Comparison of ENCODE assay signal across 7 worm cellular contexts in genomic region chrII:11713569-11713968, ce11.
TF ChIP-seq lines count a peak whose summit lies in the region.

Gene F13D12.10, plus strand, starts transcription at chrII:11713799.

TF ChIP-seq in whole organism, L1 larva, 84 proteins besides CTCF, POLR2A, EP300 and RAD21 (continues in another document):
- TF ChIP-seq egl-27 (tag; optimal IDR thresholded peaks at IDR 0.05; lab: Kevin White, UChicago) (no peak), snpc-4 (tag; optimal IDR thresholded peaks at IDR 0.05; lab: Kevin White, UChicago) (no peak), aha-1 (tag; optimal IDR thresholded peaks at IDR 0.05; lab: Kevin White, UChicago) (no peak), fkh-8 (tag; optimal IDR thresholded peaks at IDR 0.05; lab: Kevin White, UChicago) (peak; percentile 18), hpl-2 (GFP tag; optimal IDR thresholded peaks at IDR 0.05; lab: Kevin White, UChicago) (no peak), ceh-8 (GFP tag; optimal IDR thresholded peaks at IDR 0.05; lab: Kevin White, UChicago) (no peak), lsy-2 (tag; optimal IDR thresholded peaks at IDR 0.05; lab: Kevin White, UChicago) (peak; percentile 17 to 34), mdl-1 (tag; optimal IDR thresholded peaks at IDR 0.05; lab: Kevin White, UChicago) (peak in 1 of 2 experiments; percentile 45), ceh-82 (tag; optimal IDR thresholded peaks at IDR 0.05; lab: Kevin White, UChicago) (no peak), nhr-85 (tag; lab: Kevin White, UChicago) (no peak), isw-1 (GFP tag; IDR thresholded peaks at IDR 0.05; lab: Robert Waterston, UW) (no peak), ceh-88 (GFP tag; IDR thresholded peaks at IDR 0.05; lab: Robert Waterston, UW) (no peak), blmp-1 (tag; optimal IDR thresholded peaks at IDR 0.05; lab: Kevin White, UChicago) (no peak), unc-30 (tag; optimal IDR thresholded peaks at IDR 0.05; lab: Kevin White, UChicago) (no peak)

TF ChIP-seq in whole organism, L2 larva, 48 proteins besides CTCF, POLR2A, EP300 and RAD21 (continues in another document):
- no peak for TF ChIP-seq lin-11 (tag; optimal IDR thresholded peaks at IDR 0.05; lab: Kevin White, UChicago)
- no peak for TF ChIP-seq lin-39 (tag; optimal IDR thresholded peaks at IDR 0.05; lab: Kevin White, UChicago)
- TF ChIP-seq unc-62 (GFP tag; optimal IDR thresholded peaks at IDR 0.05; lab: Kevin White, UChicago) = no peak
- TF ChIP-seq blmp-1 (tag; optimal IDR thresholded peaks at IDR 0.05; lab: Kevin White, UChicago; ENCODE audit: insufficient read depth) = no peak
- TF ChIP-seq ceh-16 (tag; optimal IDR thresholded peaks at IDR 0.05; lab: Kevin White, UChicago) = no peak
- TF ChIP-seq sma-9 (GFP tag; optimal IDR thresholded peaks at IDR 0.05; lab: Kevin White, UChicago) = peak; percentile 45
- TF ChIP-seq sma-9 (tag; optimal IDR thresholded peaks at IDR 0.05; lab: Kevin White, UChicago) = no peak
- no peak for TF ChIP-seq R02D3.7 (tag; optimal IDR thresholded peaks at IDR 0.05; lab: Kevin White, UChicago)
- TF ChIP-seq crh-2 (tag; optimal IDR thresholded peaks at IDR 0.05; lab: Kevin White, UChicago) = no peak
- TF ChIP-seq Y55F3AM.14 (GFP tag; optimal IDR thresholded peaks at IDR 0.05; lab: Kevin White, UChicago) = no peak
- no peak for TF ChIP-seq dmd-4 (tag; optimal IDR thresholded peaks at IDR 0.05; lab: Kevin White, UChicago)
- TF ChIP-seq nhr-23 (tag; optimal IDR thresholded peaks at IDR 0.05; lab: Kevin White, UChicago) = no peak
- TF ChIP-seq F13H6.1 (tag; optimal IDR thresholded peaks at IDR 0.05; lab: Kevin White, UChicago) = peak; percentile 43
- TF ChIP-seq alr-1 (tag; optimal IDR thresholded peaks at IDR 0.05; lab: Kevin White, UChicago) = no peak

TF ChIP-seq in whole organism, L3 larva, 47 proteins besides CTCF, POLR2A, EP300 and RAD21:
- TF ChIP-seq jun-1 (tag; optimal IDR thresholded peaks at IDR 0.05; lab: Kevin White, UChicago) (no peak), nhr-237 (tag; optimal IDR thresholded peaks at IDR 0.05; lab: Kevin White, UChicago) (no peak), fkh-2 (tag; optimal IDR thresholded peaks at IDR 0.05; lab: Kevin White, UChicago) (no peak), ceh-9 (tag; optimal IDR thresholded peaks at IDR 0.05; lab: Kevin White, UChicago) (no peak), eor-1 (tag; optimal IDR thresholded peaks at IDR 0.05; lab: Kevin White, UChicago) (no peak), lin-39 (tag; optimal IDR thresholded peaks at IDR 0.05; lab: Kevin White, UChicago) (peak; percentile 55), elt-2 (tag; optimal IDR thresholded peaks at IDR 0.05; lab: Kevin White, UChicago) (no peak), ceh-28 (tag; optimal IDR thresholded peaks at IDR 0.05; lab: Kevin White, UChicago) (no peak), nhr-23 (tag; optimal IDR thresholded peaks at IDR 0.05; lab: Kevin White, UChicago) (no peak), nfya-1 (tag; optimal IDR thresholded peaks at IDR 0.05; lab: Kevin White, UChicago; ENCODE audit: insufficient read depth) (peak; percentile 14), ceh-16 (tag; optimal IDR thresholded peaks at IDR 0.05; lab: Kevin White, UChicago) (no peak)

TF ChIP-seq in whole organism, L4 larva, 104 proteins besides CTCF, POLR2A, EP300 and RAD21 (continues in another document):
- TF ChIP-seq lim-7 (GFP tag; IDR thresholded peaks at IDR 0.05; lab: Robert Waterston, UW) (no peak), nhr-102 (tag; optimal IDR thresholded peaks at IDR 0.05; lab: Kevin White, UChicago) (no peak), skn-1 (tag; optimal IDR thresholded peaks at IDR 0.05; lab: Kevin White, UChicago) (no peak), zfp-2 (tag; optimal IDR thresholded peaks at IDR 0.05; lab: Kevin White, UChicago) (no peak), R02D3.7 (tag; optimal IDR thresholded peaks at IDR 0.05; lab: Kevin White, UChicago) (no peak), F26F4.8 (GFP tag; conservative IDR thresholded peaks at IDR 0.05; lab: Robert Waterston, UW) (no peak), hmg-1.1 (GFP tag; IDR thresholded peaks at IDR 0.05; lab: Robert Waterston, UW) (peak; percentile 35; the same call in 1 of the 2 replicates), ceh-28 (tag; optimal IDR thresholded peaks at IDR 0.05; lab: Kevin White, UChicago) (no peak), lin-13 (GFP tag; optimal IDR thresholded peaks at IDR 0.05; lab: Kevin White, UChicago) (no peak), attf-4 (tag; optimal IDR thresholded peaks at IDR 0.05; lab: Kevin White, UChicago) (no peak), lin-38 (GFP tag; IDR thresholded peaks at IDR 0.05; lab: Robert Waterston, UW) (no peak), F44E2.7 (GFP tag; IDR thresholded peaks at IDR 0.05; lab: Robert Waterston, UW) (no peak), dve-1 (tag; optimal IDR thresholded peaks at IDR 0.05; lab: Kevin White, UChicago; ENCODE audit: insufficient read depth) (no peak), hlh-30 (tag; optimal IDR thresholded peaks at IDR 0.05; lab: Kevin White, UChicago; ENCODE audit: insufficient read depth) (peak; percentile 62), mdl-1 (tag; optimal IDR thresholded peaks at IDR 0.05; lab: Kevin White, UChicago) (peak in 1 of 2 experiments; percentile 27)

TF ChIP-seq in whole organism, late embryonic, 69 proteins besides CTCF, POLR2A, EP300 and RAD21:
- no peak for TF ChIP-seq mec-3 (tag; optimal IDR thresholded peaks at IDR 0.05; lab: Kevin White, UChicago; ENCODE audit: borderline replicate concordance)
- TF ChIP-seq ceh-14 (tag; optimal IDR thresholded peaks at IDR 0.05; lab: Kevin White, UChicago) = no peak
- TF ChIP-seq ama-1 (optimal IDR thresholded peaks at IDR 0.05; lab: Kevin White, UChicago) = no peak
- TF ChIP-seq unc-55 (GFP tag; optimal IDR thresholded peaks at IDR 0.05; lab: Kevin White, UChicago) = peak; percentile 20
- peak; percentile 64 for TF ChIP-seq ceh-18 (tag; optimal IDR thresholded peaks at IDR 0.05; lab: Kevin White, UChicago)
- no peak for TF ChIP-seq hlh-15 (tag; optimal IDR thresholded peaks at IDR 0.05; lab: Kevin White, UChicago)
- TF ChIP-seq dve-1 (tag; optimal IDR thresholded peaks at IDR 0.05; lab: Kevin White, UChicago) = no peak
- no peak for TF ChIP-seq npax-4 (tag; optimal IDR thresholded peaks at IDR 0.05; lab: Kevin White, UChicago)
- TF ChIP-seq unc-86 (tag; optimal IDR thresholded peaks at IDR 0.05; lab: Kevin White, UChicago) = no peak
- no peak for TF ChIP-seq sdc-2 (tag; optimal IDR thresholded peaks at IDR 0.05; lab: Kevin White, UChicago)

TF ChIP-seq in whole organism, mixed stage, embryonic, 35 proteins besides CTCF, POLR2A, EP300 and RAD21:
- no peak for TF ChIP-seq ztf-11 (tag; optimal IDR thresholded peaks at IDR 0.05; lab: Kevin White, UChicago)
- peak; percentile 95 for TF ChIP-seq hlh-1 (tag; optimal IDR thresholded peaks at IDR 0.05; lab: Kevin White, UChicago)
- peak; percentile 7 for TF ChIP-seq unc-120 (tag; optimal IDR thresholded peaks at IDR 0.05; lab: Kevin White, UChicago; ENCODE audit: poor library complexity, severe bottlenecking)
- no peak for TF ChIP-seq nhr-76 (tag; optimal IDR thresholded peaks at IDR 0.05; lab: Kevin White, UChicago)

TF ChIP-seq in whole organism, young adult, 124 proteins besides CTCF, POLR2A, EP300 and RAD21:
- TF ChIP-seq ztf-18 (tag; optimal IDR thresholded peaks at IDR 0.05; lab: Kevin White, UChicago) = no peak
- TF ChIP-seq lin-26 (GFP tag; IDR thresholded peaks at IDR 0.05; lab: Robert Waterston, UW) = no peak
- TF ChIP-seq Y95B8A.8 (GFP tag; IDR thresholded peaks at IDR 0.05; lab: Robert Waterston, UW) = no peak
- no peak for TF ChIP-seq Y53F4B.3 (GFP tag; IDR thresholded peaks at IDR 0.05; lab: Robert Waterston, UW)
- TF ChIP-seq dox-1 (GFP tag; IDR thresholded peaks at IDR 0.05; lab: Robert Waterston, UW) = no peak
- no peak for TF ChIP-seq F49E8.2 (tag; optimal IDR thresholded peaks at IDR 0.05; lab: Kevin White, UChicago; ENCODE audit: insufficient read depth)
- TF ChIP-seq C17E4.6 (GFP tag; IDR thresholded peaks at IDR 0.05; lab: Robert Waterston, UW) = no peak
- TF ChIP-seq hsf-1 (GFP tag; IDR thresholded peaks at IDR 0.05; lab: Robert Waterston, UW) = no peak
- TF ChIP-seq atf-7 (tag; optimal IDR thresholded peaks at IDR 0.05; lab: Kevin White, UChicago) = no peak
- no peak for TF ChIP-seq F55B11.4 (tag; optimal IDR thresholded peaks at IDR 0.05; lab: Kevin White, UChicago; ENCODE audit: borderline replicate concordance, insufficient read depth)
- TF ChIP-seq him-1 (tag; optimal IDR thresholded peaks at IDR 0.05; lab: Kevin White, UChicago) = no peak
- no peak for TF ChIP-seq bed-2 (GFP tag; IDR thresholded peaks at IDR 0.05; lab: Robert Waterston, UW)
- TF ChIP-seq ets-4 (GFP tag; optimal IDR thresholded peaks at IDR 0.05; lab: Kevin White, UChicago) = no peak
- no peak for TF ChIP-seq aptf-3 (GFP tag; IDR thresholded peaks at IDR 0.05; lab: Robert Waterston, UW)
- TF ChIP-seq attf-5 (GFP tag; optimal IDR thresholded peaks at IDR 0.05; lab: Kevin White, UChicago) = no peak
- TF ChIP-seq F10E7.11 (tag; optimal IDR thresholded peaks at IDR 0.05; lab: Kevin White, UChicago) = no peak
- TF ChIP-seq zfh-2 (GFP tag; conservative IDR thresholded peaks at IDR 0.05; lab: Robert Waterston, UW) = peak; percentile 75
- TF ChIP-seq cebp-1 (GFP tag; IDR thresholded peaks at IDR 0.05; lab: Robert Waterston, UW) = no peak
- peak; percentile 6 for TF ChIP-seq cebp-1 (tag; optimal IDR thresholded peaks at IDR 0.05; lab: Kevin White, UChicago)
- no peak for TF ChIP-seq K12H6.12 (tag; optimal IDR thresholded peaks at IDR 0.05; lab: Kevin White, UChicago)
- TF ChIP-seq lsl-1 (GFP tag; optimal IDR thresholded peaks at IDR 0.05; lab: Kevin White, UChicago) = no peak
- no peak for TF ChIP-seq dpff-1 (tag; optimal IDR thresholded peaks at IDR 0.05; lab: Kevin White, UChicago)
- TF ChIP-seq B0035.1 (tag; optimal IDR thresholded peaks at IDR 0.05; lab: Kevin White, UChicago) = no peak
- TF ChIP-seq ztf-25 (GFP tag; IDR thresholded peaks at IDR 0.05; lab: Robert Waterston, UW) = no peak
- peak; percentile 47 for TF ChIP-seq somi-1 (GFP tag; optimal IDR thresholded peaks at IDR 0.05; lab: Kevin White, UChicago)
